Fruit fly (Drosophila melanogaster): Measurements from ENCODE around the gene Ncoa6.
A peak's percentile ranks its signal among the peaks of the same experiment; 100 is the strongest.

The Ncoa6 gene

dm6 chr2L:5332574-5332973 is 6.1 kb upstream of the Ncoa6 start:
- TF ChIP-seq CTCF (optimal IDR thresholded peaks at IDR 0.05) (no peak), CG8478 (optimal IDR thresholded peaks at IDR 0.05) (no peak)

dm6 chr2L:5329557-5329956 is 3.1 kb upstream of the Ncoa6 start, which contains the start of gene TotM:
TotM (plus strand) TSS chr2L:5329857.
- TF ChIP-seq CG8478 (optimal IDR thresholded peaks at IDR 0.05) (no peak), CTCF (optimal IDR thresholded peaks at IDR 0.05) (no peak)

- no peak for TF ChIP-seq CG8478 (optimal IDR thresholded peaks at IDR 0.05)
- TF ChIP-seq CTCF (optimal IDR thresholded peaks at IDR 0.05) = peak; percentile 56 to 68
Observed at dm6 chr2L:5328829-5329499, 2.5 kb upstream of the Ncoa6 start, which contains the start of gene CG14022. CG14022 (minus strand) TSS chr2L:5328879.

dm6 chr2L:5327266-5327621 is 761 bp upstream of the Ncoa6 start:
- TF ChIP-seq CTCF (optimal IDR thresholded peaks at IDR 0.05) (no peak), CG8478 (optimal IDR thresholded peaks at IDR 0.05) (no peak)

dm6 chr2L:5324958-5325850 is 1.3 kb downstream of the Ncoa6 start:
- TF ChIP-seq CTCF (optimal IDR thresholded peaks at IDR 0.05) (no peak), CG8478 (optimal IDR thresholded peaks at IDR 0.05) (no peak)

dm6 chr2L:5321014-5321413 is 5.5 kb downstream of the Ncoa6 start:
- no peak for TF ChIP-seq CTCF (optimal IDR thresholded peaks at IDR 0.05)
- TF ChIP-seq CG8478 (optimal IDR thresholded peaks at IDR 0.05) = no peak

dm6 chr2L:5320063-5320462 is 6.4 kb downstream of the Ncoa6 start:
- TF ChIP-seq CG8478 (optimal IDR thresholded peaks at IDR 0.05) = no peak
- TF ChIP-seq CTCF (optimal IDR thresholded peaks at IDR 0.05) = no peak

- TF ChIP-seq CTCF (optimal IDR thresholded peaks at IDR 0.05) = no peak
- TF ChIP-seq CG8478 (optimal IDR thresholded peaks at IDR 0.05) = no peak
Observed at dm6 chr2L:5314630-5315159, 11.8 kb downstream of the Ncoa6 start, which contains the start of gene CG14024. CG14024 (minus strand) TSS chr2L:5314895.

dm6 chr2L:5309369-5309768 is 17.1 kb downstream of the Ncoa6 start:
- TF ChIP-seq CG8478 (optimal IDR thresholded peaks at IDR 0.05) (no peak), CTCF (optimal IDR thresholded peaks at IDR 0.05) (no peak)

dm6 chr2L:5306373-5306997 is 20.0 kb downstream of the Ncoa6 start:
- TF ChIP-seq CG8478 (optimal IDR thresholded peaks at IDR 0.05) = no peak
- TF ChIP-seq CTCF (optimal IDR thresholded peaks at IDR 0.05) = peak in 1 of 2 experiments; percentile 29

dm6 chr2L:5305240-5305875 is 21.1 kb downstream of the Ncoa6 start:
- TF ChIP-seq CG8478 (optimal IDR thresholded peaks at IDR 0.05) = no peak
- TF ChIP-seq CTCF (optimal IDR thresholded peaks at IDR 0.05) = peak in 1 of 2 experiments; percentile 14

dm6 chr2L:5304367-5304766 is 22.1 kb downstream of the Ncoa6 start:
- no peak for TF ChIP-seq CTCF (optimal IDR thresholded peaks at IDR 0.05)
- no peak for TF ChIP-seq CG8478 (optimal IDR thresholded peaks at IDR 0.05)

dm6 chr2L:5303044-5303904 is 23.2 kb downstream of the Ncoa6 start:
- TF ChIP-seq CG8478 (optimal IDR thresholded peaks at IDR 0.05) (no peak), CTCF (optimal IDR thresholded peaks at IDR 0.05) (no peak)

- TF ChIP-seq CG8478 (optimal IDR thresholded peaks at IDR 0.05) = no peak
- TF ChIP-seq CTCF (optimal IDR thresholded peaks at IDR 0.05) = no peak
Observed at dm6 chr2L:5302692-5303043, 23.8 kb downstream of the Ncoa6 start.
